Fruit fly (Drosophila melanogaster) whole organism, prepupa: ENCODE data around the gene CG14280.

ENCODE experiments used
- Blimp-1 ChIP-seq: fragments of 200-800 bp; sonication (Bioruptor generic); optimal IDR thresholded peaks from 3 replicates; lab custom pipeline; 2017; ENCODE audit warnings: missing biosample characterization, missing genetic modification characterization, mild to moderate bottlenecking, moderate library complexity, missing genetic modification reagents
- CG10631 ChIP-seq: fragments of 200-800 bp; sonication (Bioruptor generic); optimal IDR thresholded peaks from 2 replicates; lab custom pipeline; 2016; ENCODE audit warnings: missing biosample characterization, missing genetic modification characterization
- CG10669 ChIP-seq: fragments of 200-800 bp; sonication (Bioruptor generic); optimal IDR thresholded peaks from 3 replicates; lab custom pipeline; 2018; ENCODE audit warnings: missing biosample characterization, mild to moderate bottlenecking, missing genetic modification characterization, moderate library complexity
- CG11762 ChIP-seq: fragments of 200-800 bp; sonication (Bioruptor generic); optimal IDR thresholded peaks from 3 replicates; lab custom pipeline; 2016; ENCODE audit warnings: missing biosample characterization, missing genetic modification characterization; ENCODE audit not compliant: insufficient read depth
- CG15336 ChIP-seq: fragments of 200-800 bp; sonication (Bioruptor generic); IDR thresholded peaks from 2 replicates; pipeline ENCODE4 v1.3.6; 2022; ENCODE audit warnings: missing biosample characterization, missing genetic modification characterization
- CG1621 ChIP-seq: fragments of 200-800 bp; sonication (Bioruptor generic); optimal IDR thresholded peaks from 3 replicates; lab custom pipeline; 2018; ENCODE audit warnings: missing biosample characterization, mild to moderate bottlenecking, missing genetic modification characterization
- CG16779 ChIP-seq: fragments of 200-800 bp; sonication (Bioruptor generic); optimal IDR thresholded peaks from 3 replicates; lab custom pipeline; 2017; ENCODE audit warnings: missing biosample characterization, mild to moderate bottlenecking, missing genetic modification characterization
- CG3032 ChIP-seq: fragments of 200-800 bp; optimal IDR thresholded peaks from 2 replicates; lab custom pipeline; 2019; ENCODE audit warnings: missing biosample characterization, mild to moderate bottlenecking, missing genetic modification characterization, moderate library complexity
- CG31627 ChIP-seq: fragments of 200-800 bp; sonication (Bioruptor generic); optimal IDR thresholded peaks from 3 replicates; lab custom pipeline; 2016; ENCODE audit warnings: missing biosample characterization, missing genetic modification characterization
- CG32006 ChIP-seq: fragments of 200-800 bp; sonication (Bioruptor generic); optimal IDR thresholded peaks from 3 replicates; lab custom pipeline; 2017; ENCODE audit warnings: missing biosample characterization, mild to moderate bottlenecking, missing genetic modification characterization
- CG34406 ChIP-seq: fragments of 200-800 bp; sonication (Bioruptor generic); optimal IDR thresholded peaks from 3 replicates; lab custom pipeline; 2016; ENCODE audit warnings: missing biosample characterization, missing genetic modification characterization
- CG3919 ChIP-seq: fragments of 200-800 bp; sonication (Bioruptor generic); optimal IDR thresholded peaks from 3 replicates; lab custom pipeline; 2016; ENCODE audit warnings: missing biosample characterization, missing genetic modification characterization
- CG4318 ChIP-seq: fragments of 200-800 bp; sonication (Bioruptor generic); optimal IDR thresholded peaks from 3 replicates; lab custom pipeline; 2017; ENCODE audit warnings: missing biosample characterization, mild to moderate bottlenecking, missing genetic modification characterization
- CG6163 ChIP-seq: fragments of 200-800 bp; sonication (Bioruptor generic); IDR thresholded peaks from 3 replicates; pipeline ENCODE4 v1.3.6; 2022; ENCODE audit warnings: missing biosample characterization, missing genetic modification characterization
- CG6276 ChIP-seq: fragments of 200-800 bp; sonication (Bioruptor generic); optimal IDR thresholded peaks from 2 replicates; lab custom pipeline; 2017; ENCODE audit warnings: missing biosample characterization, mild to moderate bottlenecking, missing genetic modification characterization
- CG6792 ChIP-seq: fragments of 200-800 bp; sonication (Bioruptor generic); optimal IDR thresholded peaks from 3 replicates; lab custom pipeline; 2016; ENCODE audit warnings: missing biosample characterization, missing genetic modification characterization
- CG6808 ChIP-seq: fragments of 200-800 bp; sonication (Bioruptor generic); optimal IDR thresholded peaks from 3 replicates; lab custom pipeline; 2017; ENCODE audit warnings: missing biosample characterization, missing genetic modification characterization, mild to moderate bottlenecking, moderate library complexity, missing genetic modification reagents
- CG6854 ChIP-seq: fragments of 200-800 bp; sonication (Bioruptor generic); optimal IDR thresholded peaks from 2 replicates; lab custom pipeline; 2017; ENCODE audit warnings: missing biosample characterization, mild to moderate bottlenecking, missing genetic modification characterization
- CG7368 ChIP-seq: fragments of 200-800 bp; sonication (Bioruptor generic); optimal IDR thresholded peaks from 3 replicates; lab custom pipeline; 2016; ENCODE audit warnings: missing biosample characterization, missing genetic modification characterization
- CG8119 ChIP-seq: fragments of 200-800 bp; sonication (Bioruptor generic); IDR thresholded peaks from 3 replicates; pipeline ENCODE4 v1.3.6; 2022; ENCODE audit warnings: missing biosample characterization, missing genetic modification characterization
- CG8319 ChIP-seq: fragments of 200-800 bp; sonication (Bioruptor generic); optimal IDR thresholded peaks from 3 replicates; lab custom pipeline; 2016; ENCODE audit warnings: missing biosample characterization, missing genetic modification characterization
- CG8632 ChIP-seq: fragments of 200-800 bp; sonication (Bioruptor generic); optimal IDR thresholded peaks from 3 replicates; lab custom pipeline; 2016; ENCODE audit warnings: missing biosample characterization, missing genetic modification characterization
- CG9139 ChIP-seq: fragments of 200-800 bp; sonication (Bioruptor generic); optimal IDR thresholded peaks from 3 replicates; lab custom pipeline; 2017; ENCODE audit warnings: missing biosample characterization, mild to moderate bottlenecking, missing genetic modification characterization
- Eip75B ChIP-seq: fragments of 200-800 bp; sonication (Bioruptor generic); optimal IDR thresholded peaks from 3 replicates; lab custom pipeline; 2016; ENCODE audit warnings: missing biosample characterization, missing genetic modification characterization
- Eip78C ChIP-seq: fragments of 200-800 bp; sonication (Bioruptor generic); peaks from one replicate; lab custom pipeline; 2016; ENCODE audit warnings: missing biosample characterization, missing genetic modification characterization
- Eip93F ChIP-seq: fragments of 200-800 bp; sonication (Bioruptor generic); optimal IDR thresholded peaks from 2 replicates; lab custom pipeline; 2016; ENCODE audit warnings: missing biosample characterization, mild to moderate bottlenecking, missing genetic modification characterization
- Ets21C ChIP-seq: fragments of 200-800 bp; sonication (Bioruptor generic); optimal IDR thresholded peaks from 3 replicates; lab custom pipeline; 2016; ENCODE audit warnings: missing biosample characterization, missing genetic modification characterization
- Ets96B ChIP-seq: fragments of 200-800 bp; optimal IDR thresholded peaks from 2 replicates; lab custom pipeline; 2019; ENCODE audit warnings: missing biosample characterization, mild to moderate bottlenecking, missing genetic modification characterization, moderate library complexity
- Gug ChIP-seq: fragments of 200-800 bp; sonication (Bioruptor generic); IDR thresholded peaks from 2 replicates; pipeline ENCODE4 v1.3.6; 2022; ENCODE audit warnings: missing biosample characterization, missing genetic modification characterization
- Hr38 ChIP-seq: sonication (Bioruptor generic); optimal IDR thresholded peaks from 2 replicates; lab custom pipeline; 2016; ENCODE audit warnings: missing biosample characterization, missing genetic modification characterization
- Hr39 ChIP-seq: fragments of 200-800 bp; sonication (Bioruptor generic); optimal IDR thresholded peaks from 2 replicates; lab custom pipeline; 2016; ENCODE audit warnings: missing biosample characterization, missing genetic modification characterization
- Hr4 ChIP-seq: fragments of 200-800 bp; sonication (Bioruptor generic); optimal IDR thresholded peaks from 3 replicates; lab custom pipeline; 2016; ENCODE audit warnings: missing biosample characterization, missing genetic modification characterization
- Lpt ChIP-seq: fragments of 200-800 bp; sonication (Bioruptor generic); optimal IDR thresholded peaks from 3 replicates; lab custom pipeline; 2016; ENCODE audit warnings: missing biosample characterization, missing genetic modification characterization
- Met ChIP-seq: fragments of 200-800 bp; sonication (Bioruptor generic); optimal IDR thresholded peaks from 3 replicates; lab custom pipeline; 2016; ENCODE audit warnings: missing biosample characterization, missing genetic modification characterization
- OdsH ChIP-seq: fragments of 200-800 bp; sonication (Bioruptor generic); optimal IDR thresholded peaks from 3 replicates; lab custom pipeline; 2016; ENCODE audit warnings: missing biosample characterization, missing genetic modification characterization
- Sox102F ChIP-seq: fragments of 200-800 bp; sonication (Bioruptor generic); optimal IDR thresholded peaks from 2 replicates; lab custom pipeline; 2016; ENCODE audit warnings: missing biosample characterization, mild to moderate bottlenecking, missing genetic modification characterization
- Sox14 ChIP-seq: fragments of 200-800 bp; sonication (Bioruptor generic); optimal IDR thresholded peaks from 3 replicates; lab custom pipeline; 2016; ENCODE audit warnings: missing biosample characterization, missing genetic modification characterization
- Sox15 ChIP-seq: fragments of 200-800 bp; sonication (Bioruptor generic); optimal IDR thresholded peaks from 3 replicates; lab custom pipeline; 2016; ENCODE audit warnings: missing biosample characterization, missing genetic modification characterization
- achi ChIP-seq: fragments of 200-800 bp; sonication (Bioruptor generic); optimal IDR thresholded peaks from 3 replicates; lab custom pipeline; 2016; ENCODE audit warnings: missing biosample characterization, missing genetic modification characterization
- acj6 ChIP-seq: fragments of 200-800 bp; sonication (Bioruptor generic); optimal IDR thresholded peaks from 3 replicates; lab custom pipeline; 2016; ENCODE audit warnings: missing biosample characterization, missing genetic modification characterization
- cyc ChIP-seq: fragments of 200-800 bp; sonication (Bioruptor generic); optimal IDR thresholded peaks from 3 replicates; lab custom pipeline; 2016; ENCODE audit warnings: missing biosample characterization, missing genetic modification characterization
- dac ChIP-seq: fragments of 200-800 bp; sonication (Bioruptor generic); optimal IDR thresholded peaks from 2 replicates; lab custom pipeline; 2017; ENCODE audit warnings: missing biosample characterization, mild to moderate bottlenecking, missing genetic modification characterization
- dsx ChIP-seq: fragments of 200-800 bp; optimal IDR thresholded peaks from 3 replicates; lab custom pipeline; 2019; ENCODE audit warnings: missing biosample characterization, mild to moderate bottlenecking, missing genetic modification characterization, moderate library complexity; ENCODE audit not compliant: poor library complexity, severe bottlenecking
- eg ChIP-seq: fragments of 200-800 bp; sonication (Bioruptor generic); IDR thresholded peaks from 3 replicates; pipeline ENCODE4 v1.3.6; 2022; ENCODE audit warnings: missing biosample characterization, missing genetic modification characterization
- esn ChIP-seq: fragments of 200-800 bp; sonication (Bioruptor generic); optimal IDR thresholded peaks from 2 replicates; lab custom pipeline; 2016; ENCODE audit warnings: missing biosample characterization, mild to moderate bottlenecking, missing genetic modification characterization, moderate library complexity
- fd59A ChIP-seq: fragments of 200-800 bp; sonication (Bioruptor generic); optimal IDR thresholded peaks from 2 replicates; lab custom pipeline; 2017; ENCODE audit warnings: missing biosample characterization, mild to moderate bottlenecking, missing genetic modification characterization, missing genetic modification reagents
- fd85E ChIP-seq: fragments of 200-800 bp; sonication (Bioruptor generic); optimal IDR thresholded peaks from 3 replicates; lab custom pipeline; 2016; ENCODE audit warnings: missing biosample characterization, missing genetic modification characterization
- net ChIP-seq: fragments of 200-800 bp; sonication (Bioruptor generic); optimal IDR thresholded peaks from 3 replicates; lab custom pipeline; 2016; ENCODE audit warnings: missing biosample characterization, missing genetic modification characterization
- pdm3 ChIP-seq: fragments of 200-800 bp; sonication (Bioruptor generic); optimal IDR thresholded peaks from 3 replicates; lab custom pipeline; 2016; ENCODE audit warnings: missing biosample characterization, missing genetic modification characterization
- spab ChIP-seq: fragments of 200-800 bp; sonication (Bioruptor generic); optimal IDR thresholded peaks from 2 replicates; lab custom pipeline; 2017; ENCODE audit warnings: missing biosample characterization, mild to moderate bottlenecking, missing genetic modification characterization, missing genetic modification reagents
- svp ChIP-seq: fragments of 200-800 bp; sonication (Bioruptor generic); peaks from one replicate; lab custom pipeline; 2016; ENCODE audit warnings: missing biosample characterization, missing genetic modification characterization
- vri ChIP-seq: fragments of 200-800 bp; sonication (Bioruptor generic); optimal IDR thresholded peaks from 3 replicates; lab custom pipeline; 2016; ENCODE audit warnings: missing biosample characterization, mild to moderate bottlenecking, missing genetic modification characterization

The CG14280 gene

DNA sequence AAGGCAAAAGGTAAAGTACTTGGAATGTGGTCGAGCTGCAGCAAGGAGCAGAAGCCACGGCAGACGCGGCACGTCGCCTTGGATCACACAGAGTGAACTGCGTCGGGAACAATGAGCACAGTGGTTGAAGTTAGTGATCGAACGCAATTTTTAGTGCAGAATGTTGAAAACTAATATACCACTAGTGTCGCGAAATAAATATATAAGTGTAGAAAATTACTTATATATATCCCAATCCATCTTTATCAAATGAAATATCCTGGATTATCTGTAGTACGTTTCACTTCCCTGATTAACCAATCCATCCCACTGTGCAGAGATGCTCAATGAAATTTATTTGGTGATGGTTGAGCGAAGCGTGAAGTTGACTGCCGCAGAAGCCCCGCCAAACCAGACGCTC is 29.9 kb downstream of the CG14280 start:
- TF ChIP-seq CG3032 (peak; percentile 86), dsx (GFP tag; lab: Kevin White, UChicago) (peak; percentile 81), vri (GFP tag; lab: Kevin White, UChicago) (peak; percentile 91), fd85E (peak; percentile 17), CG15336 (peak; percentile 36; the same call in 1 of the 2 replicates), CG4318 (GFP tag; lab: Kevin White, UChicago) (peak; percentile 33), fd59A (GFP tag; lab: Kevin White, UChicago) (peak; percentile 87), CG10669 (peak; percentile 87), esn (GFP tag; lab: Kevin White, UChicago) (peak; percentile 94), net (GFP tag; lab: Kevin White, UChicago) (peak; percentile 72), CG3919 (GFP tag; lab: Kevin White, UChicago) (peak; percentile 88), CG9139 (GFP tag; lab: Kevin White, UChicago) (peak; percentile 84), CG8632 (GFP tag; lab: Kevin White, UChicago) (peak; percentile 93), acj6 (peak; percentile 87), CG1621 (tag; lab: Kevin White, UChicago) (peak; percentile 86), CG6792 (GFP tag; lab: Kevin White, UChicago) (peak; percentile 90), cyc (peak; percentile 83), svp (GFP tag; lab: Kevin White, UChicago) (peak; percentile 96), CG6163 (peak; percentile 87), pdm3 (GFP tag; lab: Kevin White, UChicago) (peak; percentile 84), OdsH (GFP tag; lab: Kevin White, UChicago) (peak; percentile 84), Eip75B (GFP tag; lab: Kevin White, UChicago) (peak; percentile 91), CG7368 (GFP tag; lab: Kevin White, UChicago) (peak; percentile 79), CG34406 (GFP tag; lab: Kevin White, UChicago) (peak; percentile 88), Eip78C (GFP tag; lab: Kevin White, UChicago) (peak; percentile 96), Hr4 (GFP tag; lab: Kevin White, UChicago) (peak; percentile 58), CG11762 (peak; percentile 82), Met (GFP tag; lab: Kevin White, UChicago) (peak; percentile 93), CG6854 (GFP tag; lab: Kevin White, UChicago) (peak; percentile 79), CG32006 (GFP tag; lab: Kevin White, UChicago) (peak; percentile 59), Blimp-1 (GFP tag; lab: Kevin White, UChicago) (peak; percentile 64), Hr39 (GFP tag; lab: Kevin White, UChicago) (peak; percentile 85), CG8319 (GFP tag; lab: Kevin White, UChicago) (peak; percentile 83), Gug (GFP tag; lab: Robert Waterston, UW) (peak; percentile 32; the same call in 1 of the 2 replicates), Sox15 (GFP tag; lab: Kevin White, UChicago) (peak; percentile 85), CG16779 (tag; lab: Kevin White, UChicago) (peak; percentile 63), Ets21C (GFP tag; lab: Kevin White, UChicago) (peak; percentile 82), Sox102F (GFP tag; lab: Kevin White, UChicago) (peak; percentile 92), Ets96B (tag; lab: Kevin White, UChicago) (peak; percentile 91), Lpt (peak; percentile 45), Hr38 (no peak), spab (peak; percentile 87), Eip93F (GFP tag; lab: Kevin White, UChicago) (peak; percentile 72), dac (GFP tag; lab: Kevin White, UChicago) (peak; percentile 6), CG31627 (GFP tag; lab: Kevin White, UChicago) (peak; percentile 85), Sox14 (GFP tag; lab: Kevin White, UChicago) (peak; percentile 90), CG6276 (GFP tag; lab: Kevin White, UChicago) (peak; percentile 9), CG6808 (GFP tag; lab: Kevin White, UChicago) (peak; percentile 88), achi (GFP tag; lab: Kevin White, UChicago) (peak; percentile 86), eg (GFP tag; lab: Robert Waterston, UW) (0 out of 3 replicates have a peak, but pooled peaks have one; percentile 44), CG8119 (GFP tag; lab: Robert Waterston, UW) (peak; percentile 68), CG10631 (GFP tag; lab: Kevin White, UChicago) (peak; percentile 88)
